Fruit fly (Drosophila melanogaster) whole organism, embryonic: ENCODE measurements around the gene pdm2.
A peak's percentile ranks its signal among the peaks of the same experiment; 100 is the strongest.

Experiments
- Adf1 ChIP-seq: fragments of 200-800 bp; sonication (Bioruptor generic); IDR thresholded peaks from 2 replicates; pipeline ENCODE4 v1.3.6; 2022; ENCODE audit warnings: missing biosample characterization, missing genetic modification characterization
- CG10209 ChIP-seq: fragments of 200-800 bp; sonication (Bioruptor generic); optimal IDR thresholded peaks from 3 replicates; lab custom pipeline; 2017; ENCODE audit warnings: missing biosample characterization, mild to moderate bottlenecking, missing genetic modification characterization, missing genetic modification reagents
- CG1024 ChIP-seq: fragments of 200-800 bp; sonication (Bioruptor generic); IDR thresholded peaks from 2 replicates; pipeline ENCODE4 v1.3.6; 2022; ENCODE audit warnings: missing biosample characterization, missing genetic modification characterization
- CG10462 ChIP-seq: fragments of 200-800 bp; sonication (Bioruptor generic); optimal IDR thresholded peaks from 2 replicates; lab custom pipeline; 2016; ENCODE audit warnings: missing biosample characterization, missing genetic modification characterization
- CG11695 ChIP-seq: fragments of 200-800 bp; sonication (Bioruptor generic); IDR thresholded peaks from 3 replicates; pipeline ENCODE4 v1.3.6; 2022; ENCODE audit warnings: missing biosample characterization, missing genetic modification characterization
- CG12219 ChIP-seq: fragments of 200-800 bp; sonication (Bioruptor generic); optimal IDR thresholded peaks from 3 replicates; lab custom pipeline; 2018; ENCODE audit warnings: missing biosample characterization, mild to moderate bottlenecking, missing genetic modification characterization
- CG13296 ChIP-seq: fragments of 200-800 bp; sonication (Bioruptor generic); optimal IDR thresholded peaks from 3 replicates; lab custom pipeline; 2018; ENCODE audit warnings: missing biosample characterization, mild to moderate bottlenecking, missing genetic modification characterization
- CG15011 ChIP-seq: fragments of 200-800 bp; sonication (Bioruptor generic); optimal IDR thresholded peaks from 3 replicates; lab custom pipeline; 2018; ENCODE audit warnings: missing biosample characterization, mild to moderate bottlenecking, missing genetic modification characterization
- CG1602 ChIP-seq: fragments of 200-800 bp; sonication (Bioruptor generic); optimal IDR thresholded peaks from 3 replicates; lab custom pipeline; 2016; ENCODE audit warnings: missing biosample characterization, missing genetic modification characterization
- CG16813 ChIP-seq: fragments of 200-800 bp; sonication (Bioruptor generic); IDR thresholded peaks from 3 replicates; pipeline ENCODE4 v1.3.6; 2022; ENCODE audit warnings: missing biosample characterization, missing genetic modification characterization; ENCODE audit not compliant: partially characterized antibody
- CG16863 ChIP-seq: fragments of 200-800 bp; sonication (Bioruptor generic); optimal IDR thresholded peaks from 3 replicates; lab custom pipeline; 2016; ENCODE audit warnings: missing biosample characterization, missing genetic modification characterization
- CG17361 ChIP-seq: fragments of 200-800 bp; sonication (Bioruptor generic); IDR thresholded peaks from 3 replicates; pipeline ENCODE4 v1.3.6; 2022; ENCODE audit warnings: missing biosample characterization, missing genetic modification characterization
- CG17829 ChIP-seq: fragments of 200-800 bp; optimal IDR thresholded peaks from 2 replicates; lab custom pipeline; 2019; ENCODE audit warnings: missing biosample characterization, mild to moderate bottlenecking, missing genetic modification characterization, moderate library complexity
- CG1832 ChIP-seq: fragments of 200-800 bp; sonication (Bioruptor generic); optimal IDR thresholded peaks from 2 replicates; lab custom pipeline; 2017; ENCODE audit warnings: missing biosample characterization, mild to moderate bottlenecking, missing genetic modification characterization, inconsistent platforms
- CG2116 ChIP-seq: fragments of 200-800 bp; sonication (Bioruptor generic); optimal IDR thresholded peaks from 3 replicates; lab custom pipeline; 2018; ENCODE audit warnings: missing biosample characterization, mild to moderate bottlenecking, missing genetic modification characterization
- CG2199 ChIP-seq: fragments of 200-800 bp; sonication (Bioruptor generic); IDR thresholded peaks from 3 replicates; pipeline ENCODE4 v1.3.6; 2022; ENCODE audit warnings: missing biosample characterization, missing genetic modification characterization
- CG31441 ChIP-seq: fragments of 200-800 bp; sonication (Bioruptor generic); IDR thresholded peaks from 2 replicates; pipeline ENCODE4 v1.3.6; 2022; ENCODE audit warnings: missing biosample characterization, missing genetic modification characterization
- CG32767 ChIP-seq: fragments of 200-800 bp; sonication (Bioruptor generic); IDR thresholded peaks from 2 replicates; pipeline ENCODE4 v1.3.6; 2022; ENCODE audit warnings: missing biosample characterization, missing genetic modification characterization
- CG4282 ChIP-seq: fragments of 200-800 bp; sonication (Bioruptor generic); optimal IDR thresholded peaks from 2 replicates; lab custom pipeline; 2016; ENCODE audit warnings: missing biosample characterization, missing genetic modification characterization
- CG4707 ChIP-seq: fragments of 200-800 bp; sonication (Bioruptor generic); optimal IDR thresholded peaks from 2 replicates; lab custom pipeline; 2018; ENCODE audit warnings: missing biosample characterization, mild to moderate bottlenecking, missing genetic modification characterization, moderate library complexity
- CG4730 ChIP-seq: fragments of 200-800 bp; sonication (Bioruptor generic); IDR thresholded peaks from 2 replicates; pipeline ENCODE4 v1.3.6; 2022; ENCODE audit warnings: missing biosample characterization, missing genetic modification characterization
- CG5180 ChIP-seq: fragments of 200-800 bp; sonication (Bioruptor generic); optimal IDR thresholded peaks from 3 replicates; lab custom pipeline; 2017; ENCODE audit warnings: missing biosample characterization, missing genetic modification characterization, mild to moderate bottlenecking, moderate library complexity, missing genetic modification reagents
- CG6175 ChIP-seq: fragments of 200-800 bp; sonication (Bioruptor generic); IDR thresholded peaks from 3 replicates; pipeline ENCODE4 v1.3.6; 2022; ENCODE audit warnings: missing biosample characterization, missing genetic modification characterization
- CG9797 ChIP-seq: fragments of 200-800 bp; sonication (Bioruptor generic); optimal IDR thresholded peaks from 3 replicates; lab custom pipeline; 2018; ENCODE audit warnings: missing biosample characterization, mild to moderate bottlenecking, missing genetic modification characterization
- D ChIP-seq, 2 experiments: fragments of 200-800 bp in 1 of 2; fragments of >200 bp in 1 of 2; sonication (Bioruptor generic) in 1 of 2; optimal IDR thresholded peaks; 2 replicates in 1 of 2; 3 replicates in 1 of 2; lab custom pipeline; 2017; ENCODE audit warnings: mild to moderate bottlenecking in 1 of 2, missing biosample characterization in 1 of 2, missing genetic modification characterization in 1 of 2, missing genetic modification reagents in 1 of 2
- Fer3 ChIP-seq: fragments of 200-800 bp; sonication (Bioruptor generic); optimal IDR thresholded peaks from 2 replicates; lab custom pipeline; 2018; ENCODE audit warnings: missing biosample characterization, mild to moderate bottlenecking, missing genetic modification characterization, moderate library complexity
- H15 ChIP-seq: fragments of 200-800 bp; sonication (Bioruptor generic); IDR thresholded peaks from 3 replicates; pipeline ENCODE4 v1.3.6; 2022; ENCODE audit warnings: missing biosample characterization, missing genetic modification characterization
- HLH54F ChIP-seq: fragments of 200-800 bp; sonication (Bioruptor generic); optimal IDR thresholded peaks from 3 replicates; lab custom pipeline; 2016; ENCODE audit warnings: missing biosample characterization, missing genetic modification characterization
- Hand ChIP-seq: fragments of 200-800 bp; sonication (Bioruptor generic); optimal IDR thresholded peaks from 2 replicates; lab custom pipeline; 2017; ENCODE audit warnings: mild to moderate bottlenecking, missing biosample characterization, missing genetic modification reagents, missing genetic modification characterization
- NfI ChIP-seq: fragments of 200-800 bp; sonication (Bioruptor generic); optimal IDR thresholded peaks from 3 replicates; lab custom pipeline; 2018; ENCODE audit warnings: missing biosample characterization, mild to moderate bottlenecking, missing genetic modification characterization, moderate library complexity
- Oli ChIP-seq: fragments of 200-800 bp; sonication (Bioruptor generic); optimal IDR thresholded peaks from 2 replicates; lab custom pipeline; 2018; ENCODE audit warnings: missing biosample characterization, mild to moderate bottlenecking, missing genetic modification characterization, moderate library complexity
- PHDP ChIP-seq: fragments of 200-800 bp; sonication (Bioruptor generic); optimal IDR thresholded peaks from 3 replicates; lab custom pipeline; 2018; ENCODE audit warnings: missing biosample characterization, mild to moderate bottlenecking, missing genetic modification characterization, moderate library complexity
- Rfx ChIP-seq: fragments of 200-800 bp; sonication (Bioruptor generic); IDR thresholded peaks from 2 replicates; pipeline ENCODE4 v1.3.6; 2022; ENCODE audit warnings: missing biosample characterization, missing genetic modification characterization
- Trl ChIP-seq, 3 experiments: fragments of >200 bp in 2 of 3; fragments of 200-800 bp in 1 of 3; sonication (Bioruptor generic) in 1 of 3; optimal IDR thresholded peaks; 2 replicates in 1 of 3; 3 replicates in 2 of 3; lab custom pipeline; 2016 to 2017; ENCODE audit warnings: missing biosample characterization in 1 of 3, missing genetic modification characterization in 1 of 3
- bowl ChIP-seq: fragments of 200-800 bp; sonication (Bioruptor generic); IDR thresholded peaks from 2 replicates; pipeline ENCODE4 v1.3.6; 2022; ENCODE audit warnings: missing biosample characterization, missing genetic modification characterization
- cad ChIP-seq: fragments of >200 bp; optimal IDR thresholded peaks from 2 replicates; lab custom pipeline; 2017; ENCODE audit warnings: missing biosample characterization, missing genetic modification characterization
- chinmo ChIP-seq: fragments of 200-800 bp; sonication (Bioruptor generic); IDR thresholded peaks from 4 replicates; pipeline ENCODE4 v1.3.6; 2022; ENCODE audit warnings: missing biosample characterization, missing genetic modification characterization; ENCODE audit not compliant: partially characterized antibody
- chm ChIP-seq: fragments of 200-800 bp; sonication (Bioruptor generic); IDR thresholded peaks from 2 replicates; pipeline ENCODE4 v1.3.6; 2022; ENCODE audit warnings: missing biosample characterization, missing genetic modification characterization
- ci ChIP-seq: fragments of 200-800 bp; sonication (Bioruptor generic); IDR thresholded peaks from 3 replicates; pipeline ENCODE4 v1.3.6; 2022; ENCODE audit warnings: missing biosample characterization, missing genetic modification characterization
- danr ChIP-seq: fragments of 200-800 bp; sonication (Bioruptor generic); IDR thresholded peaks from 2 replicates; pipeline ENCODE4 v1.3.6; 2022; ENCODE audit warnings: missing biosample characterization, missing genetic modification characterization
- eyg ChIP-seq: fragments of 200-800 bp; sonication (Bioruptor generic); optimal IDR thresholded peaks from 3 replicates; lab custom pipeline; 2016; ENCODE audit warnings: missing biosample characterization, missing genetic modification characterization
- nau ChIP-seq: fragments of 200-800 bp; sonication (Bioruptor generic); optimal IDR thresholded peaks from 3 replicates; lab custom pipeline; 2017; ENCODE audit warnings: missing biosample characterization, mild to moderate bottlenecking, missing genetic modification characterization, missing genetic modification reagents
- nerfin-2 ChIP-seq: fragments of 200-800 bp; sonication (Bioruptor generic); IDR thresholded peaks from 2 replicates; pipeline ENCODE4 v1.3.6; 2022; ENCODE audit warnings: missing biosample characterization, missing genetic modification characterization; ENCODE audit not compliant: partially characterized antibody
- otp ChIP-seq: fragments of 200-800 bp; sonication (Bioruptor generic); IDR thresholded peaks from 3 replicates; pipeline ENCODE4, ENCODE4 v1.3.6; 2022; ENCODE audit warnings: missing biosample characterization, missing genetic modification characterization
- rib ChIP-seq: fragments of 200-800 bp; sonication (Bioruptor generic); IDR thresholded peaks from 2 replicates; pipeline ENCODE4 v1.3.6; 2022; ENCODE audit warnings: missing biosample characterization, missing genetic modification characterization
- slou ChIP-seq: fragments of 200-800 bp; sonication (Bioruptor generic); optimal IDR thresholded peaks from 3 replicates; lab custom pipeline; 2016; ENCODE audit warnings: missing biosample characterization, missing genetic modification characterization
- stwl ChIP-seq: fragments of 200-800 bp; sonication (Bioruptor generic); optimal IDR thresholded peaks from 3 replicates; lab custom pipeline; 2018; ENCODE audit warnings: missing biosample characterization, mild to moderate bottlenecking, missing genetic modification characterization, moderate library complexity
- tin ChIP-seq: fragments of 200-800 bp; sonication (Bioruptor generic); optimal IDR thresholded peaks from 3 replicates; lab custom pipeline; 2016; ENCODE audit warnings: missing biosample characterization, missing genetic modification characterization
- unc-4 ChIP-seq: fragments of 200-800 bp; sonication (Bioruptor generic); IDR thresholded peaks from 2 replicates; pipeline ENCODE4 v1.3.6; 2022; ENCODE audit warnings: missing biosample characterization, missing genetic modification characterization; ENCODE audit not compliant: partially characterized antibody

pdm2 gene

DNA sequence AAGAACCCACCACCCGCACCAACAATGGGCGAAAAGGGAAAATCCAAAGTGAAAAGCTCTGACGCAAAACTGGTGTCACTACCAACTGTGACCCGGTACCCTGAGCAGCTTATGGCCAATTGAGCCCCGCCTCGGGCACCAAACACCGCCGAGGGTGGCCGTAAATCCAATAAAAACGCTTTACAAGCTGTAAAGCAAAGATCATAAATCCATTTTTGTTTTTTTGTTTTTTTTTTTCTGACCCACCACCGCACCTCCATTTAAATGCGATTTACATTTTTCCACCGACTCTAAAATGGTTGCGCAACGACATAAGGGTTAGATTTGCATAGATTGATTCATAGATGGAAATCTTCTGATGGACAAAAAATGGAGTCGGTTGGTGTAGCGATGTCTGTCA is 17.4 kb downstream of the pdm2 start (continued):
- TF ChIP-seq eyg (GFP tag; lab: Kevin White, UChicago) (no peak), CG17361 (no peak), Fer3 (no peak), H15 (GFP tag; lab: Robert Waterston, UW) (0 out of 3 replicates have a peak, but pooled peaks have one; percentile 10), CG10209 (GFP tag; lab: Kevin White, UChicago) (no peak), Rfx (GFP tag; lab: Robert Waterston, UW) (no peak)

DNA sequence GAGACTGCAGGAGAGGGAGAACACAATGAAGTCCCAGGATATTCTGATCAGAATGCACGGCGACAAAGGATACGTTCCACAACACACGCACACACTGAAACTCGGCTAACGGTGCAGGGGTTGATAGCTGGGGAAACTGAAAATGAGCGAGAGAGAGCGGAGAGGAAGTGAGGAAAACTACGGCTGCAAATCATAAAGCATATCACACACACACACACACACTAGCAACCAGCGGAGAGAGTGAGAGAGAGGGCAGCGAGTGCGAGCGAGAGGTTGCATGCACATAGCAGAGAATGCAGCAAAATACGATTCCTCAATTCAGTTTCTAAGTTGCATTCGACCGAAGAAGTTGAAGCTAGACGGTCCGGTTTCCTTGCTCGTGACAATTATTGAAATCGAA is 21.3 kb downstream of the pdm2 start:
- no peak for TF ChIP-seq HLH54F (GFP tag; lab: Kevin White, UChicago)
- TF ChIP-seq CG6175, result no peak
- no peak for TF ChIP-seq CG12219 (GFP tag; lab: Kevin White, UChicago)
- no peak for TF ChIP-seq CG31441 (GFP tag; lab: Robert Waterston, UW)
- no peak for TF ChIP-seq nau (GFP tag; lab: Kevin White, UChicago)
- TF ChIP-seq nerfin-2 (GFP tag; lab: Robert Waterston, UW), result no peak
- TF ChIP-seq stwl (tag; lab: Kevin White, UChicago), result peak; percentile 3
- 0 out of 4 replicates have a peak, but pooled peaks have one; percentile 13 for TF ChIP-seq chinmo
- 0 out of 3 replicates have a peak, but pooled peaks have one; percentile 73 for TF ChIP-seq CG2199 (GFP tag; lab: Robert Waterston, UW)
- peak; percentile 88 for TF ChIP-seq CG1832 (GFP tag; lab: Kevin White, UChicago)
- no peak for TF ChIP-seq CG11695
- TF ChIP-seq slou (GFP tag; lab: Kevin White, UChicago), result no peak
- no peak for TF ChIP-seq CG5180 (GFP tag; lab: Kevin White, UChicago)
- TF ChIP-seq unc-4 (GFP tag; lab: Robert Waterston, UW), result no peak
- TF ChIP-seq bowl, result no peak
- TF ChIP-seq CG15011, result no peak
- TF ChIP-seq D (optimal IDR thresholded peaks at IDR 0.05; lab: Kevin White, UChicago), result peak; percentile 100
- no peak for TF ChIP-seq D (GFP tag; optimal IDR thresholded peaks at IDR 0.05; lab: Kevin White, UChicago)
- no peak for TF ChIP-seq CG2116 (GFP tag; lab: Kevin White, UChicago)
- no peak for TF ChIP-seq otp (GFP tag; lab: Robert Waterston, UW)
- TF ChIP-seq Oli (tag; lab: Kevin White, UChicago), result no peak
- no peak for TF ChIP-seq CG1024 (GFP tag; lab: Robert Waterston, UW)
- TF ChIP-seq CG16813 (GFP tag; lab: Robert Waterston, UW), result 0 out of 3 replicates have a peak, but pooled peaks have one; percentile 36
- no peak for TF ChIP-seq CG4707
- TF ChIP-seq Adf1 (GFP tag; lab: Robert Waterston, UW), result no peak
- TF ChIP-seq rib (GFP tag; lab: Robert Waterston, UW), result peak; percentile 32; the same call in 1 of the 2 replicates
- TF ChIP-seq ci (GFP tag; lab: Robert Waterston, UW), result peak; percentile 48; the same call in 2 of the 3 replicates
- peak; percentile 33 to 95 for TF ChIP-seq Trl (optimal IDR thresholded peaks at IDR 0.05; lab: Kevin White, UChicago)
- TF ChIP-seq Trl (GFP tag; optimal IDR thresholded peaks at IDR 0.05; lab: Kevin White, UChicago), result no peak
- no peak for TF ChIP-seq tin (GFP tag; lab: Kevin White, UChicago)
- no peak for TF ChIP-seq CG9797 (GFP tag; lab: Kevin White, UChicago)
- peak; percentile 3 for TF ChIP-seq CG17829 (tag; lab: Kevin White, UChicago)
- peak; percentile 22; the same call in 1 of the 2 replicates for TF ChIP-seq chm
- TF ChIP-seq Hand, result no peak
- no peak for TF ChIP-seq CG1602 (GFP tag; lab: Kevin White, UChicago)
- TF ChIP-seq NfI (GFP tag; lab: Kevin White, UChicago), result no peak
- TF ChIP-seq cad (GFP tag; lab: Kevin White, UChicago), result peak; percentile 70
- TF ChIP-seq CG32767 (GFP tag; lab: Robert Waterston, UW), result peak; percentile 35; the same call in 1 of the 2 replicates
- no peak for TF ChIP-seq CG4282 (GFP tag; lab: Kevin White, UChicago)
- TF ChIP-seq CG4730 (GFP tag; lab: Robert Waterston, UW), result no peak
- TF ChIP-seq PHDP, result no peak
- TF ChIP-seq CG16863 (GFP tag; lab: Kevin White, UChicago), result no peak
- no peak for TF ChIP-seq CG10462
- TF ChIP-seq CG13296 (GFP tag; lab: Kevin White, UChicago), result no peak
- TF ChIP-seq danr (GFP tag; lab: Robert Waterston, UW), result no peak
